Worm (Caenorhabditis elegans) whole organism, late embryonic: ENCODE data around the gene C48D1.9.

Experiments used
- elt-2 ChIP-seq: sonication (generic microtip); optimal IDR thresholded peaks from 2 replicates; lab custom pipeline; 2016; ENCODE audit warnings: missing genetic modification reagents, missing genetic modification characterization, missing compliant biosample characterization
- ets-4 ChIP-seq: sonication (generic microtip); optimal IDR thresholded peaks from 2 replicates; lab custom pipeline; 2016; ENCODE audit warnings: missing genetic modification characterization, missing compliant biosample characterization
- lin-11 ChIP-seq: fragments of 200-800 bp; sonication (Bioruptor generic); optimal IDR thresholded peaks from 2 replicates; lab custom pipeline; 2018; ENCODE audit warnings: mild to moderate bottlenecking, missing genetic modification characterization, missing compliant biosample characterization
- nfya-1 ChIP-seq: sonication (generic microtip); optimal IDR thresholded peaks from 2 replicates; lab custom pipeline; 2017; ENCODE audit warnings: missing genetic modification characterization, mild to moderate bottlenecking, missing compliant biosample characterization, antibody characterized with exemption, moderate library complexity
- nhr-232 ChIP-seq: sonication (generic microtip); optimal IDR thresholded peaks from 2 replicates; lab custom pipeline; 2016; ENCODE audit warnings: missing genetic modification characterization, missing compliant biosample characterization
- tbx-2 ChIP-seq: sonication (generic microtip); optimal IDR thresholded peaks from 2 replicates; lab custom pipeline; 2016; ENCODE audit warnings: missing genetic modification characterization, missing compliant biosample characterization
- tbx-7 ChIP-seq: sonication (generic microtip); optimal IDR thresholded peaks from 2 replicates; lab custom pipeline; 2016; ENCODE audit warnings: missing genotype, missing genetic modification characterization, missing compliant biosample characterization

DNA sequence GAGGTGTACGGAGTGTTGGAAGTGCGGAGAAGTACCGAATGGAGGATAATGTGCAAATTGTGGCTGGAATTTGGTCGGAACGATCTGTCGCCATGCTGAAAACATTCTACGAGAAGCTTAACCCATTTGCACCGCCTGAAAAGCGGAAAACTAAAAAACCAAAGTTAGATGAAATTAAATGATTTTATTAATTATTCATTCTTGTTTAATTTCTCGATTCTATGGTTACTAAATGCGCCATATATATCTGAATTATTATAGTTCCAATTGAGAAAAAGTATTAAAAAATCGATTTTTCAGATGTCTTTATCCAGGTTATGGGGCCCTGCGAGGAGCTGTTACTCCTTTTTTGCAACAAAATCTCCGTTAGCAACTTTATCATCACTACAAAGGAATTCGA, 34.6 kb upstream of the C48D1.9 start, which contains the start of gene cox-11:
- TF ChIP-seq nfya-1 (no peak), tbx-2 (tag; lab: Kevin White, UChicago) (no peak), tbx-7 (tag; lab: Kevin White, UChicago) (no peak), lin-11 (tag; lab: Kevin White, UChicago) (no peak), elt-2 (tag; lab: Kevin White, UChicago) (no peak), nhr-232 (tag; lab: Kevin White, UChicago) (no peak), ets-4 (tag; lab: Kevin White, UChicago) (no peak)
